Fruit fly (Drosophila melanogaster): ENCODE data around the gene Yp3.
A peak's percentile ranks its signal among the peaks of the same experiment; 100 is the strongest.

The Yp3 gene

DNA sequence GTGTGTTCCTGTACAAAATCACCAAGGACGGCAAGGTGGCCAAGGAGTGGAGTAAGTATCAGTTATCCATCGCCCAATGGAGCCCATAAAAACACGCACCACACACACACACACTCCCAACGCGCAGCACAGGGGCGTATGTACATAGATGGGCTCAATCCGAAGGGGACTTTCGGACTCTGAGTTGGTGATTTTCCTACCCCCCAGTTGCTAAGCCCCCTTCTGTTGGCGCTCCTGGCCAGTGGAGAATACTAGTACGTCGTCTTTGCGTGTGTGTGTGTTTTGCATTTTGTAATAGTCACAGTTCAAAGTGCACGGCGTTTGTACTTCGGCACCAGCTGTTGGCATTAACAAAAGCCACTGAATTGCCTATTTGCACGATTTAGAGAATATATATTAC lies 19.3 kb upstream of the Yp3 start (continued):
- TF ChIP-seq CG8290 (GFP tag; optimal IDR thresholded peaks at IDR 0.05): no peak
- peak in 1 of 2 experiments; percentile 98 for TF ChIP-seq CG8290 (tag; optimal IDR thresholded peaks at IDR 0.05)
- TF ChIP-seq Meics (GFP tag; optimal IDR thresholded peaks at IDR 0.05): peak; percentile 86
- TF ChIP-seq Hr39 (optimal IDR thresholded peaks at IDR 0.05): no peak
- peak; percentile 48 for TF ChIP-seq CG10267 (tag; optimal IDR thresholded peaks at IDR 0.05)
- peak; percentile 46; the same call in 1 of the 2 replicates for TF ChIP-seq Awh (GFP tag; IDR thresholded peaks at IDR 0.05)
- peak; percentile 72 for TF ChIP-seq CG30403 (GFP tag; optimal IDR thresholded peaks at IDR 0.05)
- peak; percentile 67 for TF ChIP-seq CG5180 (GFP tag; optimal IDR thresholded peaks at IDR 0.05)
- TF ChIP-seq Sin3A (optimal IDR thresholded peaks at IDR 0.05): no peak
- peak; percentile 42 for TF ChIP-seq exex (tag; optimal IDR thresholded peaks at IDR 0.05)
- peak; percentile 78 for TF ChIP-seq CG12744 (GFP tag; optimal IDR thresholded peaks at IDR 0.05)
- no peak for TF ChIP-seq btn (GFP tag; optimal IDR thresholded peaks at IDR 0.05)
- peak; percentile 88 for TF ChIP-seq sens (GFP tag)
- peak; percentile 75 for TF ChIP-seq stc (GFP tag; IDR thresholded peaks at IDR 0.05)
- no peak for TF ChIP-seq trem (tag; optimal IDR thresholded peaks at IDR 0.05)
- peak; percentile 21 for TF ChIP-seq CG13123 (GFP tag; optimal IDR thresholded peaks at IDR 0.05)
- TF ChIP-seq CG32532 (GFP tag; IDR thresholded peaks at IDR 0.05): peak; percentile 91
- TF ChIP-seq dm (GFP tag; optimal IDR thresholded peaks at IDR 0.05): peak; percentile 46
- no peak for TF ChIP-seq CG14965 (GFP tag; optimal IDR thresholded peaks at IDR 0.05; ENCODE audit: borderline replicate concordance)
- TF ChIP-seq unc-4 (GFP tag; IDR thresholded peaks at IDR 0.05; ENCODE audit: partially characterized antibody): no peak
- TF ChIP-seq CG11696 (GFP tag; IDR thresholded peaks at IDR 0.05): peak; percentile 51; the same call in 1 of the 2 replicates
- no peak for TF ChIP-seq sqz (GFP tag; optimal IDR thresholded peaks at IDR 0.05)
- peak; percentile 80 for TF ChIP-seq caup (GFP tag; optimal IDR thresholded peaks at IDR 0.05; ENCODE audit: severe bottlenecking)
- peak; percentile 65 for TF ChIP-seq fd96Cb (tag; optimal IDR thresholded peaks at IDR 0.05)
- TF ChIP-seq B-H2 (GFP tag; optimal IDR thresholded peaks at IDR 0.05): peak; percentile 88
- TF ChIP-seq CG12942 (GFP tag; optimal IDR thresholded peaks at IDR 0.05): peak; percentile 61
- TF ChIP-seq mam (GFP tag; optimal IDR thresholded peaks at IDR 0.05): peak; percentile 74
- peak; percentile 29; the same call in 1 of the 2 replicates for TF ChIP-seq wor (GFP tag; IDR thresholded peaks at IDR 0.05)
- TF ChIP-seq bsh (GFP tag; optimal IDR thresholded peaks at IDR 0.05): peak; percentile 75 to 83
- peak; percentile 57 for TF ChIP-seq CG15696 (tag; optimal IDR thresholded peaks at IDR 0.05)
- TF ChIP-seq salm (tag; optimal IDR thresholded peaks at IDR 0.05): peak; percentile 14
- peak; percentile 85 for TF ChIP-seq sob (GFP tag; IDR thresholded peaks at IDR 0.05)
- TF ChIP-seq CG6683 (GFP tag; optimal IDR thresholded peaks at IDR 0.05): peak; percentile 55
- no peak for TF ChIP-seq stwl (tag; optimal IDR thresholded peaks at IDR 0.05)
- peak; percentile 34; the same call in 1 of the 2 replicates for TF ChIP-seq rib (GFP tag; IDR thresholded peaks at IDR 0.05)
- TF ChIP-seq hb (GFP tag; IDR thresholded peaks at IDR 0.05; ENCODE audit: partially characterized antibody): no peak
- TF ChIP-seq insv (GFP tag; optimal IDR thresholded peaks at IDR 0.05): no peak
- peak; percentile 68 for TF ChIP-seq toy (GFP tag; IDR thresholded peaks at IDR 0.05)
- TF ChIP-seq ATbp (GFP tag; optimal IDR thresholded peaks at IDR 0.05): peak; percentile 80
- peak; percentile 46 for TF ChIP-seq CG18011 (GFP tag; optimal IDR thresholded peaks at IDR 0.05)
- TF ChIP-seq ranshi (GFP tag; IDR thresholded peaks at IDR 0.05): peak; percentile 79
- peak; percentile 59 for TF ChIP-seq ewg (GFP tag; optimal IDR thresholded peaks at IDR 0.05)
- TF ChIP-seq HHEX (GFP tag; optimal IDR thresholded peaks at IDR 0.05): peak; percentile 80
- no peak for TF ChIP-seq zf30C (GFP tag; optimal IDR thresholded peaks at IDR 0.05)
- peak; percentile 69 for TF ChIP-seq CG2712 (tag; optimal IDR thresholded peaks at IDR 0.05)
- TF ChIP-seq CG10431 (GFP tag; optimal IDR thresholded peaks at IDR 0.05): no peak
- peak; percentile 97 for TF ChIP-seq nom (GFP tag; optimal IDR thresholded peaks at IDR 0.05)
- peak; percentile 49 for TF ChIP-seq CG10274 (GFP tag; optimal IDR thresholded peaks at IDR 0.05)
- peak; percentile 68 for TF ChIP-seq maf-S (GFP tag; optimal IDR thresholded peaks at IDR 0.05)
- TF ChIP-seq CG13624 (GFP tag; optimal IDR thresholded peaks at IDR 0.05): peak; percentile 64
- TF ChIP-seq H15 (GFP tag; IDR thresholded peaks at IDR 0.05): peak; percentile 83
